Worm (Caenorhabditis elegans): ENCODE results near the gene C18H9.6.

Gene C18H9.6

DNA sequence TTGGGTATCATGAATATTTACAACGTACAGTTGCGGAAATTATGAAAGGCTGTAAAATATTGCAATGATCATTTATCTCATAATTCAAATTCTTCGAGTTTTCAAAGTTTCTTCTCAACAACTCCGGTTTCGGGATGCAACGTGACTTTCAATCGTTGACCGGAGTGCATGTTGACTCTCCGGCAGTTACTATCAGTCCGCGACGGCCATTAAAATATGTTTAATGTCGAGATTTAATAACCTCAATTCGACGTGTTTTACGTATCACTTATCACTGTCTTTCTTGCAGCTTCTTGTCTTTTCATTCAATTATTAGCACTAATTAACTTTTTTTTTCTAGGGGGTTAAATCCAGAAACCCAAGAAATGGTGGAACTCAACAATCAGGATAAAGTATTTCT, 16.8 kb upstream of the C18H9.6 start, which contains the start of gene tsp-10:
tsp-10 (plus strand) TSS at position 366 of the 400 bp plus-strand sequence.
- no peak for TF ChIP-seq sptf-1 (tag; optimal IDR thresholded peaks at IDR 0.05)
- no peak for TF ChIP-seq nhr-71 (tag; optimal IDR thresholded peaks at IDR 0.05)
- TF ChIP-seq hlh-4 (tag; optimal IDR thresholded peaks at IDR 0.05), result no peak
- TF ChIP-seq nhr-20 (tag; optimal IDR thresholded peaks at IDR 0.05), result no peak
- TF ChIP-seq ceh-82 (tag; optimal IDR thresholded peaks at IDR 0.05), result no peak
- no peak for TF ChIP-seq unc-86 (tag; optimal IDR thresholded peaks at IDR 0.05)
- no peak for TF ChIP-seq ceh-88 (GFP tag; IDR thresholded peaks at IDR 0.05)
- TF ChIP-seq zag-1 (tag; optimal IDR thresholded peaks at IDR 0.05), result no peak
- TF ChIP-seq nhr-28 (tag; optimal IDR thresholded peaks at IDR 0.05), result no peak
- no peak for TF ChIP-seq sox-4 (tag; optimal IDR thresholded peaks at IDR 0.05)
- TF ChIP-seq nhr-47 (tag; optimal IDR thresholded peaks at IDR 0.05), result no peak
- no peak for TF ChIP-seq swsn-7 (tag; optimal IDR thresholded peaks at IDR 0.05)
- TF ChIP-seq ceh-90 (tag; optimal IDR thresholded peaks at IDR 0.05), result no peak
- TF ChIP-seq lin-39 (tag; optimal IDR thresholded peaks at IDR 0.05), result no peak
- TF ChIP-seq C16A3.4 (tag; optimal IDR thresholded peaks at IDR 0.05), result no peak
- no peak for TF ChIP-seq hpl-2 (GFP tag; optimal IDR thresholded peaks at IDR 0.05)
- TF ChIP-seq snu-23 (GFP tag; optimal IDR thresholded peaks at IDR 0.05), result no peak
- no peak for TF ChIP-seq fos-1 (tag; optimal IDR thresholded peaks at IDR 0.05)
- no peak for TF ChIP-seq alr-1 (tag; optimal IDR thresholded peaks at IDR 0.05; ENCODE audit: borderline replicate concordance)
- no peak for TF ChIP-seq ztf-4 (tag; optimal IDR thresholded peaks at IDR 0.05)

DNA sequence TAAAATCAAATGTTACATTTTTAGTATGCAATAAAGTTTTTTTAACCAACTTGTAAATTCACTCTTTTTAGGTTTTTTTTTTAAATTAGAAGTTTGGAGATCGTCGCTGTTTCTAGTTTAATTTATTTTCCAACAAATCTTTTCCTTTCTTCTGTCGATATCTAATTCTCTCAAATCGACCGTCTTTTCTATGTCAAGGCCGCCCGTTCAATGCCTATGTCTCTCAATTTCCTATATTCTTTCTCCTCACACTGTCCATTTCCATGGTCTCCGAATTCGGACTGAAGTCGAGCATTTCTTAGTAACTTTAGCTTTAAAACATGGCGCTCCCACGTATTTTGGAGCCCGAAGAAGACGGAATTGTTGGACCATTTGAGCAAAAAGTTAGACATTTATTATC, 15.2 kb upstream of the C18H9.6 start, which contains the start of the genes T14B4.5 and T14B4.20:
T14B4.5 (plus strand) TSS at position 226 of the 400 bp plus-strand sequence.
T14B4.20 (plus strand) TSS at position 264 of the 400 bp plus-strand sequence.
- TF ChIP-seq elt-2 (tag; optimal IDR thresholded peaks at IDR 0.05) (no peak), blmp-1 (tag; optimal IDR thresholded peaks at IDR 0.05) (peak; percentile 80)

DNA sequence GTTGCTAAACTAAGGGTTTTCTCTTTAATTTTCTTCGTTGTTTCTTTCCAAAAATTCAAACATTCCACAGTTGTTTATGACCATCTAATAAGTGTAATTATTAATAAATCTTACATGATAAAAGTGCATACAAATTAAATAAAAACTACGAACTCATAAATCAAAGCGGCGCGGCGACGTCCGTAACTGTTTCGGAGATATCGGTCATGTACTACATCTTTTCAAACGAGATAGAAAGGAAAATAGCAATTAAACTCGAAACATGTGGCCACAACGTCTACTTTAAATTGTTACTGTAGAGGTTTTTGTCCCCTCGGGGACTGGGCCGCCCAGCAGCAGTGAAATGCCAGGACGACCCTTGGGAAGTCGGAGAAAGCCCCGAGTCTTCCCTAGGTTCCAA, 14.4 kb upstream of the C18H9.6 start:
- TF ChIP-seq blmp-1 (tag; optimal IDR thresholded peaks at IDR 0.05), result peak; percentile 86
- no peak for TF ChIP-seq aly-2 (tag; optimal IDR thresholded peaks at IDR 0.05)

DNA sequence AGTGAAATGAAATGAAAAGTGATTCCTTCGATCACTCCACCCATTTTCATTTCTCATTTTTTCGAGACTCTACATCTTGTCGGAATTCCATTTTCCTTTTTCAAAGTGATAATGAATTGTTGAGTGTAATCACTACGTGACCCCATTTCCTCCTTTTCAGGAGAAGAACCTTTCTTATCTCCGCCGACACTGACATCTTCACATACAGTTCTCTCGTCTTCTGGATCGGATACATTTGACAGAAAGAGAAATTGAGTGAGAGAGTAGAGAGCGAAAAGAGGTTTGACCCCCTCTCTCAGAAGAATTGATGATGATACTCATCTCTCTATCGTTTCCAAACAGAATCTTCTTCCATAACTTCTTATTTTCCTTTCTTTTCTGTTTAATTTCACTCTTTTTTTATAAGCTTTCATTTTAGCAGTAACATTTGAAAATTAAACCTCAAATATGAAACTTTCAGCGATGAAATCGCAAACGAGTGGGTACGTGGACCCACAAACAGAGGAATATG, 12.5 kb upstream of the C18H9.6 start, which contains the start of gene dpy-2:
dpy-2 (plus strand) TSS at position 461 of the 511 bp plus-strand sequence.
- TF ChIP-seq blmp-1 (tag; optimal IDR thresholded peaks at IDR 0.05) (peak; percentile 99), zag-1 (tag; optimal IDR thresholded peaks at IDR 0.05) (no peak), elt-3 (tag; optimal IDR thresholded peaks at IDR 0.05) (peak in 1 of 6 experiments; percentile 11)

DNA sequence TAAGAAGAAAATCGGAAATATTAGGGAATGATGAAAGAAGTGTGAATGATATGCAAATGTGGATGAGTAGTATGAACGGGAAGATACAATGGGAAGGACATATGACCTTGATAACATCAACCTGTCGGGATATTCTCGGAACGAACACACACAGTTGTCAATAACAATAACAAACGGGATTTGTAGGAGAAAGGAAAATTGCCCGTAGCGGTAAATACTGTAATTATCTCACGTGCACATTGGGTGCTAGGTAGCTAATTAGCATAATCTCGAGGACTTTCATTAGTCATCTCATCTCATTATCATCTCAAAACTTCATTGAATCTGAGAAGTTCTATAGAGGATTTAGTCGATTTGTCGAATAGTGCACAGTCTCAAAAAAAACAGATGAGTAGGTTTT, 11.6 kb upstream of the C18H9.6 start:
- TF ChIP-seq unc-62 (GFP tag; optimal IDR thresholded peaks at IDR 0.05) (no peak), Y116A8C.19 (tag; optimal IDR thresholded peaks at IDR 0.05; ENCODE audit: borderline replicate concordance) (no peak), ceh-63 (GFP tag; optimal IDR thresholded peaks at IDR 0.05) (no peak), nhr-11 (tag; optimal IDR thresholded peaks at IDR 0.05) (no peak), F16B12.6 (tag; optimal IDR thresholded peaks at IDR 0.05) (no peak), nhr-84 (tag; optimal IDR thresholded peaks at IDR 0.05) (no peak), elt-3 (tag; optimal IDR thresholded peaks at IDR 0.05) (no peak), dsc-1 (tag; optimal IDR thresholded peaks at IDR 0.05) (no peak), vab-15 (tag; optimal IDR thresholded peaks at IDR 0.05) (no peak), rnt-1 (tag; optimal IDR thresholded peaks at IDR 0.05) (no peak), aly-2 (tag; optimal IDR thresholded peaks at IDR 0.05) (no peak), hlh-17 (GFP tag; optimal IDR thresholded peaks at IDR 0.05; ENCODE audit: borderline replicate concordance) (no peak), fkh-10 (GFP tag; optimal IDR thresholded peaks at IDR 0.05) (no peak), alr-1 (tag; optimal IDR thresholded peaks at IDR 0.05; ENCODE audit: borderline replicate concordance) (no peak), jun-1 (tag; optimal IDR thresholded peaks at IDR 0.05) (no peak), pqm-1 (tag; optimal IDR thresholded peaks at IDR 0.05) (no peak), egl-27 (tag; optimal IDR thresholded peaks at IDR 0.05) (no peak), ceh-90 (tag; optimal IDR thresholded peaks at IDR 0.05) (no peak)

Measured in whole organism, L1 larva.